Worm (Caenorhabditis elegans) whole organism, L2 larva: ENCODE measurements around the gene W09D6.1.

ENCODE experiments used
- R02D3.7 ChIP-seq: fragments of 150-350 bp; optimal IDR thresholded peaks from 2 replicates; lab custom pipeline; 2014; ENCODE audit warnings: missing biosample characterization, missing genetic modification characterization
- ama-1 ChIP-seq: fragments of 150-350 bp; optimal IDR thresholded peaks from 2 replicates; lab custom pipeline; 2018; ENCODE audit warnings: inconsistent platforms
- unc-62 ChIP-seq: fragments of 150-350 bp; optimal IDR thresholded peaks from 2 replicates; lab custom pipeline; 2014; ENCODE audit warnings: missing biosample characterization, missing genetic modification reagents, missing genetic modification characterization

DNA sequence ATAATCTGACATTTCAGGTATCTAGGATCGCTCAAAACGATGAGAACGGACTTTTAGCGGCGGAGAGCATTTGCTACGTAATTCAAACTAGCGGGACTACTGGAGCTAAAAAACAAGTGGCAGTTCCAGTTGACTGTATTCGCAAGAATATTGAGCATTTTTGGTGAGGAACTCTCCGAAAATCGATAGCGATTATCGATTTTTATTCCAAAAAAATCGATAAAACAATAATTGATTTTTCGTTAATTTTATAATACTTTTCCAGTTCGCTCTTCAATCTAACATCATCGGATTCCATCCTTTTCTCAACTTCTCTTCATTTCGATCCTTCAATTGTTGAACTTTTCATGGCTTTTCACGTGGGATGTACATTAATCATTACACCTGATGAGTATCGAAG, 612 bp downstream of the W09D6.1 start:
- no peak for TF ChIP-seq unc-62
- TF ChIP-seq R02D3.7 (tag; lab: Kevin White, UChicago) = no peak
- no peak for TF ChIP-seq ama-1
